Worm (Caenorhabditis elegans): Measurements from ENCODE around the gene dyf-11.

The dyf-11 gene

ce11 chrX:772184-772583 lies 8.6 kb downstream of the dyf-11 start, which contains the start of gene T04G9.4:
T04G9.4 (plus strand) TSS chrX:772476.
- peak; percentile 63 for TF ChIP-seq elt-1 (tag; optimal IDR thresholded peaks at IDR 0.05; ENCODE audit: borderline replicate concordance, insufficient read depth)
- TF ChIP-seq nhr-76 (tag; optimal IDR thresholded peaks at IDR 0.05), result no peak

ce11 chrX:777421-777820 lies 13.9 kb downstream of the dyf-11 start, which contains the start of gene nas-15:
nas-15 (plus strand) TSS chrX:777721.
- TF ChIP-seq elt-1 (tag; optimal IDR thresholded peaks at IDR 0.05; ENCODE audit: borderline replicate concordance, insufficient read depth) (no peak), ceh-83 (GFP tag; optimal IDR thresholded peaks at IDR 0.05) (no peak), ces-1 (GFP tag; optimal IDR thresholded peaks at IDR 0.05) (no peak), unc-120 (tag; optimal IDR thresholded peaks at IDR 0.05; ENCODE audit: poor library complexity, severe bottlenecking) (no peak), pha-4 (tag; optimal IDR thresholded peaks at IDR 0.05) (no peak), hlh-1 (tag; optimal IDR thresholded peaks at IDR 0.05) (no peak), unc-39 (tag; optimal IDR thresholded peaks at IDR 0.05) (no peak), lin-32 (GFP tag; optimal IDR thresholded peaks at IDR 0.05) (no peak), sem-2 (GFP tag; optimal IDR thresholded peaks at IDR 0.05) (no peak), cnd-1 (tag; optimal IDR thresholded peaks at IDR 0.05) (no peak), ceh-43 (GFP tag; optimal IDR thresholded peaks at IDR 0.05) (no peak), nhr-76 (tag; optimal IDR thresholded peaks at IDR 0.05) (no peak), M03D4.4 (tag; optimal IDR thresholded peaks at IDR 0.05) (no peak), unc-62 (GFP tag; optimal IDR thresholded peaks at IDR 0.05) (no peak), blmp-1 (tag; optimal IDR thresholded peaks at IDR 0.05) (no peak), flh-1 (GFP tag; optimal IDR thresholded peaks at IDR 0.05) (no peak), nhr-237 (tag; optimal IDR thresholded peaks at IDR 0.05) (no peak), tbx-8 (GFP tag; optimal IDR thresholded peaks at IDR 0.05) (no peak), ceh-39 (tag; optimal IDR thresholded peaks at IDR 0.05) (no peak)

ce11 chrX:779259-779658 lies 15.7 kb downstream of the dyf-11 start:
- TF ChIP-seq nhr-2 (tag; optimal IDR thresholded peaks at IDR 0.05) (no peak), mls-2 (tag; optimal IDR thresholded peaks at IDR 0.05) (no peak)

- TF ChIP-seq cnd-1 (tag; optimal IDR thresholded peaks at IDR 0.05) (no peak), ceh-43 (GFP tag; optimal IDR thresholded peaks at IDR 0.05) (no peak), mep-1 (tag; optimal IDR thresholded peaks at IDR 0.05) (no peak), nhr-12 (tag; optimal IDR thresholded peaks at IDR 0.05) (no peak), snpc-4 (tag; optimal IDR thresholded peaks at IDR 0.05) (no peak), nhr-237 (tag; optimal IDR thresholded peaks at IDR 0.05) (no peak), pha-4 (tag; optimal IDR thresholded peaks at IDR 0.05) (no peak), ces-1 (GFP tag; optimal IDR thresholded peaks at IDR 0.05) (no peak), mls-2 (tag; optimal IDR thresholded peaks at IDR 0.05) (no peak)
Observed at ce11 chrX:780027-780426, 16.5 kb downstream of the dyf-11 start.

- TF ChIP-seq ham-2 (GFP tag; optimal IDR thresholded peaks at IDR 0.05) (no peak), pha-4 (tag; optimal IDR thresholded peaks at IDR 0.05) (no peak), lin-32 (GFP tag; optimal IDR thresholded peaks at IDR 0.05) (no peak), mep-1 (tag; optimal IDR thresholded peaks at IDR 0.05) (no peak), blmp-1 (tag; optimal IDR thresholded peaks at IDR 0.05) (no peak)
Observed at ce11 chrX:784853-785252, 21.3 kb downstream of the dyf-11 start, which contains the start of gene T04G9.6. T04G9.6 (minus strand) TSS chrX:784953.

DNA sequence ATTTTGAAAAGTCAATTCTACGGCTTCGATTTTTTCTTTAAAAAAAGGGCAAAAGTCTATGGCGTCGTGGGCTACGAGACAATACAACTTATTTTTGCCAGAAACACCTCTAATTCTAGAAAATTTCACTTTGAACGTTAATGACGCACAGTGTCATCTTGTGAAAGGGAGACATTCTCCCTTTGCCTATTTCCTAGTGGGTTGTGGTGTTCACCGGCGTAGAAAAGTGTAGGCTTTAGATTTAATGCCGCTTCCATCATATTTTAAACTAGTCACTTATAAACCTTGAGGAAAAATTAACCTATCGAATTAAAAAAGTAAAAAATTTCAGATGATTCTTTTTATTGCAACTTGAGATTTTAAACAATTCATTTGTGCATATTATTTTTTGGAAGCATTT lies 21.8 kb downstream of the dyf-11 start:
- TF ChIP-seq lsy-2 (tag; optimal IDR thresholded peaks at IDR 0.05) (no peak), unc-39 (tag; optimal IDR thresholded peaks at IDR 0.05) (no peak)

- TF ChIP-seq M03D4.4 (tag; optimal IDR thresholded peaks at IDR 0.05) (no peak), drap-1 (GFP tag; optimal IDR thresholded peaks at IDR 0.05) (no peak), mep-1 (tag; optimal IDR thresholded peaks at IDR 0.05) (peak; percentile 55), pha-4 (tag; optimal IDR thresholded peaks at IDR 0.05) (no peak), bed-3 (GFP tag; optimal IDR thresholded peaks at IDR 0.05) (no peak), ces-1 (GFP tag; optimal IDR thresholded peaks at IDR 0.05) (peak; percentile 57), zip-8 (tag; optimal IDR thresholded peaks at IDR 0.05) (no peak), ham-2 (GFP tag; optimal IDR thresholded peaks at IDR 0.05) (peak; percentile 43), ceh-39 (tag; optimal IDR thresholded peaks at IDR 0.05) (peak; percentile 91), snpc-4 (tag; optimal IDR thresholded peaks at IDR 0.05) (no peak), unc-39 (tag; optimal IDR thresholded peaks at IDR 0.05) (no peak), nhr-237 (tag; optimal IDR thresholded peaks at IDR 0.05) (no peak)
Observed at ce11 chrX:787992-788391, 24.4 kb downstream of the dyf-11 start, which contains the start of gene attf-5. attf-5 (plus strand) TSS chrX:788353.
